Fruit fly (Drosophila melanogaster) whole organism, embryonic: ENCODE results near the gene Svil.

Experiments
- Abd-B ChIP-seq: fragments of 200-800 bp; sonication (Bioruptor generic); optimal IDR thresholded peaks from 2 replicates; lab custom pipeline; 2018; ENCODE audit warnings: missing biosample characterization, mild to moderate bottlenecking, missing genetic modification characterization, moderate library complexity
- CG1024 ChIP-seq: fragments of 200-800 bp; sonication (Bioruptor generic); IDR thresholded peaks from 2 replicates; pipeline ENCODE4 v1.3.6; 2022; ENCODE audit warnings: missing biosample characterization, missing genetic modification characterization
- CG10321 ChIP-seq: fragments of 200-800 bp; sonication (Bioruptor generic); IDR thresholded peaks from 2 replicates; pipeline ENCODE4 v1.3.6; 2022; ENCODE audit warnings: missing biosample characterization, missing genetic modification characterization
- CG10431 ChIP-seq: fragments of 200-800 bp; sonication (Bioruptor generic); optimal IDR thresholded peaks from 3 replicates; lab custom pipeline; 2018; ENCODE audit warnings: missing biosample characterization, mild to moderate bottlenecking, missing genetic modification characterization
- CG11456 ChIP-seq: fragments of 200-800 bp; sonication (Bioruptor generic); IDR thresholded peaks from 3 replicates; pipeline ENCODE4 v1.3.6; 2022; ENCODE audit warnings: missing biosample characterization, missing genetic modification characterization
- CG11504 ChIP-seq: fragments of 200-800 bp; sonication (Bioruptor generic); optimal IDR thresholded peaks from 3 replicates; lab custom pipeline; 2019; ENCODE audit warnings: missing biosample characterization, mild to moderate bottlenecking, missing genetic modification characterization, moderate library complexity
- CG12219 ChIP-seq: fragments of 200-800 bp; sonication (Bioruptor generic); optimal IDR thresholded peaks from 3 replicates; lab custom pipeline; 2018; ENCODE audit warnings: missing biosample characterization, mild to moderate bottlenecking, missing genetic modification characterization
- CG12299 ChIP-seq: fragments of 200-800 bp; sonication (Bioruptor generic); optimal IDR thresholded peaks from 2 replicates; lab custom pipeline; 2018; ENCODE audit warnings: missing biosample characterization, mild to moderate bottlenecking, missing genetic modification characterization
- CG12391 ChIP-seq: fragments of 200-800 bp; sonication (Bioruptor generic); optimal IDR thresholded peaks from 3 replicates; lab custom pipeline; 2018; ENCODE audit warnings: missing biosample characterization, mild to moderate bottlenecking, missing genetic modification characterization, moderate library complexity
- CG15696 ChIP-seq: fragments of 200-800 bp; sonication (Bioruptor generic); optimal IDR thresholded peaks from 2 replicates; lab custom pipeline; 2019; ENCODE audit warnings: missing biosample characterization, mild to moderate bottlenecking, missing genetic modification characterization, moderate library complexity
- CG2875 ChIP-seq: fragments of 200-800 bp; sonication (Bioruptor generic); optimal IDR thresholded peaks from 2 replicates; lab custom pipeline; 2017; ENCODE audit warnings: missing biosample characterization, mild to moderate bottlenecking, missing genetic modification characterization, missing genetic modification reagents
- CG4360 ChIP-seq: fragments of 200-800 bp; sonication (Bioruptor generic); IDR thresholded peaks from 2 replicates; pipeline ENCODE4 v1.3.6; 2022; ENCODE audit warnings: missing biosample characterization, missing genetic modification characterization
- CG4424 ChIP-seq: fragments of 200-800 bp; sonication (Bioruptor generic); optimal IDR thresholded peaks from 3 replicates; lab custom pipeline; 2016; ENCODE audit warnings: missing biosample characterization, missing genetic modification characterization
- CG4707 ChIP-seq: fragments of 200-800 bp; sonication (Bioruptor generic); optimal IDR thresholded peaks from 2 replicates; lab custom pipeline; 2018; ENCODE audit warnings: missing biosample characterization, mild to moderate bottlenecking, missing genetic modification characterization, moderate library complexity
- CG7271 ChIP-seq: fragments of 200-800 bp; sonication (Bioruptor generic); optimal IDR thresholded peaks from 2 replicates; lab custom pipeline; 2018; ENCODE audit warnings: missing biosample characterization, mild to moderate bottlenecking, missing genetic modification characterization, moderate library complexity
- CG8765 ChIP-seq: fragments of 200-800 bp; sonication (Bioruptor generic); IDR thresholded peaks from 2 replicates; pipeline ENCODE4 v1.3.6; 2022; ENCODE audit warnings: missing biosample characterization, missing genetic modification characterization
- Dref ChIP-seq: fragments of 200-800 bp; sonication (Bioruptor generic); IDR thresholded peaks from 2 replicates; pipeline ENCODE4 v1.3.6; 2022; ENCODE audit warnings: missing biosample characterization, missing genetic modification characterization
- Ets65A ChIP-seq: fragments of 200-800 bp; sonication (Bioruptor generic); peaks from one replicate; lab custom pipeline; 2016; ENCODE audit warnings: missing biosample characterization, missing genetic modification characterization
- HHEX ChIP-seq: fragments of 200-800 bp; sonication (Bioruptor generic); optimal IDR thresholded peaks from 3 replicates; lab custom pipeline; 2017; ENCODE audit warnings: missing biosample characterization, mild to moderate bottlenecking, missing genetic modification characterization, missing genetic modification reagents
- HLH3B ChIP-seq: fragments of 200-800 bp; sonication (Bioruptor generic); IDR thresholded peaks from 2 replicates; pipeline ENCODE4 v1.3.6; 2022; ENCODE audit warnings: missing biosample characterization, missing genetic modification characterization
- Lhr ChIP-seq: fragments of 200-800 bp; sonication (Bioruptor generic); optimal IDR thresholded peaks from 3 replicates; lab custom pipeline; 2017; ENCODE audit warnings: mild to moderate bottlenecking, missing biosample characterization, missing genetic modification reagents, missing genetic modification characterization
- Max ChIP-seq: fragments of 200-800 bp; sonication (Bioruptor generic); optimal IDR thresholded peaks from 2 replicates; lab custom pipeline; 2016; ENCODE audit warnings: missing biosample characterization, mild to moderate bottlenecking, missing genetic modification characterization
- Med ChIP-seq: fragments of 200-800 bp; sonication (Bioruptor generic); peaks from one replicate; lab custom pipeline; 2016; ENCODE audit warnings: missing biosample characterization, missing genetic modification characterization, mild to moderate bottlenecking, inconsistent platforms, moderate library complexity
- Mes4 ChIP-seq: fragments of 200-800 bp; sonication (Bioruptor generic); optimal IDR thresholded peaks from 2 replicates; lab custom pipeline; 2016; ENCODE audit warnings: missing biosample characterization, missing genetic modification characterization
- Six4 ChIP-seq: fragments of 200-800 bp; sonication (Bioruptor generic); optimal IDR thresholded peaks from 2 replicates; lab custom pipeline; 2016; ENCODE audit warnings: missing biosample characterization, missing genetic modification characterization
- Sox102F ChIP-seq: fragments of 200-800 bp; sonication (Bioruptor generic); optimal IDR thresholded peaks from 2 replicates; lab custom pipeline; 2018; ENCODE audit warnings: missing biosample characterization, mild to moderate bottlenecking, missing genetic modification characterization, moderate library complexity
- Stat92E ChIP-seq, 3 experiments: fragments of >200 bp in 2 of 3; fragments of 200-800 bp in 1 of 3; sonication (Bioruptor generic) in 1 of 3; optimal IDR thresholded peaks; 2 replicates each; lab custom pipeline; 2017 to 2019; ENCODE audit warnings: missing biosample characterization in 3 of 3, missing genetic modification characterization in 3 of 3, mild to moderate bottlenecking in 1 of 3, moderate library complexity in 1 of 3
- TFAM ChIP-seq: fragments of 200-800 bp; sonication (Bioruptor generic); optimal IDR thresholded peaks from 2 replicates; lab custom pipeline; 2017; ENCODE audit warnings: missing biosample characterization, missing genetic modification characterization, inconsistent platforms
- Tbp ChIP-seq: fragments of >200 bp; optimal IDR thresholded peaks from 2 replicates; lab custom pipeline; 2018; ENCODE audit warnings: missing biosample characterization, missing genetic modification characterization
- Trl ChIP-seq, 3 experiments: fragments of >200 bp in 2 of 3; fragments of 200-800 bp in 1 of 3; sonication (Bioruptor generic) in 1 of 3; optimal IDR thresholded peaks; 2 replicates in 1 of 3; 3 replicates in 2 of 3; lab custom pipeline; 2016 to 2017; ENCODE audit warnings: missing biosample characterization in 1 of 3, missing genetic modification characterization in 1 of 3
- Xbp1 ChIP-seq: fragments of 200-800 bp; sonication (Bioruptor generic); optimal IDR thresholded peaks from 3 replicates; lab custom pipeline; 2016; ENCODE audit warnings: missing biosample characterization, mild to moderate bottlenecking, missing genetic modification characterization
- Xrp1 ChIP-seq: fragments of 200-800 bp; sonication (Bioruptor generic); IDR thresholded peaks from 2 replicates; pipeline ENCODE4 v1.3.6; 2022; ENCODE audit warnings: missing biosample characterization, missing genetic modification characterization
- ab ChIP-seq: fragments of 200-800 bp; sonication (Bioruptor generic); optimal IDR thresholded peaks from 2 replicates; lab custom pipeline; 2016; ENCODE audit warnings: missing biosample characterization, missing genetic modification characterization
- aop ChIP-seq: fragments of 200-800 bp; sonication (Bioruptor generic); IDR thresholded peaks from 2 replicates; pipeline ENCODE4 v1.3.6; 2022; ENCODE audit warnings: missing biosample characterization, missing genetic modification characterization
- bsh ChIP-seq, 2 experiments: fragments of 200-800 bp; sonication (Bioruptor generic); optimal IDR thresholded peaks; 2 replicates each; lab custom pipeline; 2017 to 2018; ENCODE audit warnings: mild to moderate bottlenecking in 2 of 2, missing biosample characterization in 2 of 2, missing genetic modification characterization in 2 of 2, moderate library complexity in 1 of 2
- cwo ChIP-seq: fragments of 200-800 bp; sonication (Bioruptor generic); optimal IDR thresholded peaks from 3 replicates; lab custom pipeline; 2017; ENCODE audit warnings: missing biosample characterization, missing genetic modification characterization, mild to moderate bottlenecking, moderate library complexity, missing genetic modification reagents
- dmrt99B ChIP-seq: fragments of 200-800 bp; sonication (Bioruptor generic); optimal IDR thresholded peaks from 2 replicates; lab custom pipeline; 2018; ENCODE audit warnings: missing biosample characterization, mild to moderate bottlenecking, missing genetic modification characterization, moderate library complexity
- eve ChIP-seq, 2 experiments: fragments of >200 bp; optimal IDR thresholded peaks; 2 replicates each; lab custom pipeline; 2017; ENCODE audit warnings: missing biosample characterization in 2 of 2, missing genetic modification characterization in 2 of 2
- fd96Cb ChIP-seq: fragments of 200-800 bp; sonication (Bioruptor generic); optimal IDR thresholded peaks from 2 replicates; lab custom pipeline; 2018; ENCODE audit warnings: missing biosample characterization, mild to moderate bottlenecking, missing genetic modification characterization, moderate library complexity
- grn ChIP-seq: fragments of 200-800 bp; sonication (Bioruptor generic); optimal IDR thresholded peaks from 3 replicates; lab custom pipeline; 2017; ENCODE audit warnings: missing biosample characterization, missing genetic modification characterization
- ken ChIP-seq: fragments of 200-800 bp; sonication (Bioruptor generic); IDR thresholded peaks from 3 replicates; pipeline ENCODE4 v1.3.6; 2022; ENCODE audit warnings: missing biosample characterization, missing genetic modification characterization
- klu ChIP-seq: fragments of 200-800 bp; sonication (Bioruptor generic); IDR thresholded peaks from 2 replicates; pipeline ENCODE4 v1.3.6; 2022; ENCODE audit warnings: missing biosample characterization, missing genetic modification characterization
- kni ChIP-seq: fragments of 200-800 bp; sonication (Bioruptor generic); optimal IDR thresholded peaks from 3 replicates; lab custom pipeline; 2017; ENCODE audit warnings: mild to moderate bottlenecking, missing biosample characterization, missing genetic modification reagents, missing genetic modification characterization
- lab ChIP-seq: fragments of 200-800 bp; sonication (Bioruptor generic); optimal IDR thresholded peaks from 3 replicates; lab custom pipeline; 2017; ENCODE audit warnings: missing biosample characterization, missing genetic modification characterization, mild to moderate bottlenecking, moderate library complexity, missing genetic modification reagents
- nmo ChIP-seq: fragments of 200-800 bp; sonication (Bioruptor generic); optimal IDR thresholded peaks from 2 replicates; lab custom pipeline; 2018; ENCODE audit warnings: missing biosample characterization, mild to moderate bottlenecking, missing genetic modification characterization, moderate library complexity
- odd ChIP-seq: fragments of 200-800 bp; sonication (Bioruptor generic); optimal IDR thresholded peaks from 2 replicates; lab custom pipeline; 2017; ENCODE audit warnings: missing biosample characterization, mild to moderate bottlenecking, missing genetic modification characterization
- phol ChIP-seq: fragments of 200-800 bp; sonication (Bioruptor generic); optimal IDR thresholded peaks from 3 replicates; lab custom pipeline; 2018; ENCODE audit warnings: missing biosample characterization, mild to moderate bottlenecking, missing genetic modification characterization, moderate library complexity
- sens ChIP-seq: fragments of 200-800 bp; sonication (Bioruptor generic); peaks from one replicate; lab custom pipeline; 2016; ENCODE audit warnings: missing biosample characterization, missing genetic modification characterization
- slbo ChIP-seq: fragments of 200-800 bp; sonication (Bioruptor generic); IDR thresholded peaks from 2 replicates; pipeline ENCODE4 v1.3.6; 2022; ENCODE audit warnings: missing biosample characterization, missing genetic modification characterization
- slou ChIP-seq: fragments of 200-800 bp; sonication (Bioruptor generic); optimal IDR thresholded peaks from 3 replicates; lab custom pipeline; 2016; ENCODE audit warnings: missing biosample characterization, missing genetic modification characterization
- stc ChIP-seq: fragments of 200-800 bp; sonication (Bioruptor generic); IDR thresholded peaks from 2 replicates; pipeline ENCODE4 v1.3.6; 2022; ENCODE audit warnings: missing biosample characterization, missing genetic modification characterization

Svil gene

DNA sequence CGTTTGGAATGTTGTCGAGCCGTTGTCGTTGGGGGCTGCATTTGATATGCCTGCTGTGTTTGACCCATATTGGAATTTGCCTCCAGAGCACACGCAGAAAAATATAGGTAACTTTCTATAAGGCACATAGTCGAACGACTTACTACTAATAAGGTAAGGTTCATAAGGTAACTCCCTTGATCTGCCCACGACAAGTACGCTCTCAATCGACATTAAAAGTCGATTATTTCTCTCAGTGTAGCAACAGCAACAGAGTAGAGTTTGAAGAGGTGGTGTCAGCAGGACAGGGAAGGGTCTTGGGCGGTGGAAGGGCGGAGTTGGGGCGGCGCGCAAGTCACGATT is 156.2 kb downstream of the Svil start (continued):
- TF ChIP-seq slbo (GFP tag; lab: Robert Waterston, UW) (peak; percentile 40; the same call in 1 of the 2 replicates), CG10431 (no peak), grn (GFP tag; lab: Kevin White, UChicago) (no peak), Xrp1 (peak; percentile 49; the same call in 1 of the 2 replicates), dmrt99B (tag; lab: Kevin White, UChicago) (peak; percentile 21), aop (no peak), odd (GFP tag; lab: Kevin White, UChicago) (no peak), lab (GFP tag; lab: Kevin White, UChicago) (peak; percentile 23), Trl (optimal IDR thresholded peaks at IDR 0.05; lab: Kevin White, UChicago) (no peak), Trl (GFP tag; optimal IDR thresholded peaks at IDR 0.05; lab: Kevin White, UChicago) (no peak), CG2875 (GFP tag; lab: Kevin White, UChicago) (no peak), Mes4 (GFP tag; lab: Kevin White, UChicago) (no peak), Med (GFP tag; lab: Kevin White, UChicago) (peak; percentile 78), CG12299 (no peak), ab (GFP tag; lab: Kevin White, UChicago) (no peak), kni (GFP tag; lab: Kevin White, UChicago) (no peak), CG15696 (tag; lab: Kevin White, UChicago) (no peak), Six4 (GFP tag; lab: Kevin White, UChicago) (no peak), CG4707 (GFP tag; lab: Kevin White, UChicago) (no peak), Tbp (GFP tag; lab: Kevin White, UChicago) (no peak), klu (no peak), CG11504 (tag; lab: Kevin White, UChicago) (peak; percentile 44), Ets65A (GFP tag; lab: Kevin White, UChicago) (peak; percentile 75), Abd-B (no peak), Stat92E (GFP tag; optimal IDR thresholded peaks at IDR 0.05; lab: Kevin White, UChicago) (no peak), ken (GFP tag; lab: Robert Waterston, UW) (no peak), CG10321 (GFP tag; lab: Robert Waterston, UW) (no peak), slou (GFP tag; lab: Kevin White, UChicago) (no peak), Dref (GFP tag; lab: Robert Waterston, UW) (no peak), CG12391 (peak; percentile 1), phol (tag; lab: Kevin White, UChicago) (peak; percentile 41), bsh (GFP tag; optimal IDR thresholded peaks at IDR 0.05; lab: Kevin White, UChicago) (peak; percentile 38 to 71), sens (GFP tag; lab: Kevin White, UChicago) (peak; percentile 74), fd96Cb (peak; percentile 37), CG4424 (GFP tag; lab: Kevin White, UChicago) (no peak), CG1024 (GFP tag; lab: Robert Waterston, UW) (no peak), TFAM (GFP tag; lab: Kevin White, UChicago) (no peak), Xbp1 (peak; percentile 32), nmo (peak; percentile 20), Sox102F (GFP tag; lab: Kevin White, UChicago) (peak; percentile 34), Max (no peak), CG12219 (GFP tag; lab: Kevin White, UChicago) (peak; percentile 9), CG11456 (GFP tag; lab: Robert Waterston, UW) (no peak), cwo (GFP tag; lab: Kevin White, UChicago) (no peak), HLH3B (GFP tag; lab: Robert Waterston, UW) (0 out of 2 replicates have a peak, but pooled peaks have one; percentile 31), Lhr (GFP tag; lab: Kevin White, UChicago) (no peak), CG7271 (tag; lab: Kevin White, UChicago) (no peak), HHEX (GFP tag; lab: Kevin White, UChicago) (no peak), eve (GFP tag; optimal IDR thresholded peaks at IDR 0.05; lab: Kevin White, UChicago) (no peak), stc (GFP tag; lab: Robert Waterston, UW) (no peak), CG8765 (GFP tag; lab: Robert Waterston, UW) (no peak), CG4360 (GFP tag; lab: Robert Waterston, UW) (no peak)
